Fruit fly (Drosophila melanogaster): ENCODE measurements around the gene CG31495.

dm6 chr3R:13803892-13804710, 35.6 kb downstream of the CG31495 start:
- TF ChIP-seq CG14655 (GFP tag; optimal IDR thresholded peaks at IDR 0.05) (peak; percentile 39), Ets98B (GFP tag; IDR thresholded peaks at IDR 0.05) (no peak), fd96Ca (GFP tag; IDR thresholded peaks at IDR 0.05) (no peak)

Measured in whole organism, pupa.